Worm (Caenorhabditis elegans): Measurements from ENCODE around the gene btb-18.

ce11 chrII:3318839-3319238, 20.8 kb downstream of the btb-18 start:
- TF ChIP-seq lin-13 (GFP tag; optimal IDR thresholded peaks at IDR 0.05) (no peak), mdl-1 (tag; optimal IDR thresholded peaks at IDR 0.05) (no peak)
